Fruit fly (Drosophila melanogaster) whole organism, wandering third instar larva: ENCODE measurements around the gene CG9519.

Experiments used
- Abd-B ChIP-seq: fragments of >200 bp; optimal IDR thresholded peaks from 2 replicates; lab custom pipeline; 2017; ENCODE audit warnings: missing biosample characterization, missing genetic modification characterization
- Hr78 ChIP-seq: fragments of >200 bp; optimal IDR thresholded peaks from 2 replicates; lab custom pipeline; 2017; ENCODE audit warnings: missing biosample characterization, missing genetic modification characterization
- Jra ChIP-seq: sonication (Bioruptor generic); optimal IDR thresholded peaks from 2 replicates; lab custom pipeline; 2016; ENCODE audit warnings: missing biosample characterization, missing genetic modification characterization
- Myc ChIP-seq: fragments of >200 bp; optimal IDR thresholded peaks from 2 replicates; lab custom pipeline; 2017
- N ChIP-seq: fragments of >200 bp; optimal IDR thresholded peaks from 2 replicates; lab custom pipeline; 2018; ENCODE audit warnings: missing biosample characterization, missing external identifiers, missing genetic modification characterization
- br ChIP-seq: fragments of 200-800 bp; sonication (Bioruptor generic); optimal IDR thresholded peaks from 2 replicates; lab custom pipeline; 2016; ENCODE audit warnings: missing biosample characterization, missing genetic modification characterization
- fru ChIP-seq: fragments of 200-800 bp; sonication (Bioruptor generic); optimal IDR thresholded peaks from 3 replicates; lab custom pipeline; 2016; ENCODE audit warnings: missing biosample characterization, mild to moderate bottlenecking, missing genetic modification characterization
- pan ChIP-seq: fragments of >200 bp; optimal IDR thresholded peaks from 2 replicates; lab custom pipeline; 2017
- woc ChIP-seq: sonication (Bioruptor generic); optimal IDR thresholded peaks from 2 replicates; lab custom pipeline; 2016; ENCODE audit warnings: missing biosample characterization, mild to moderate bottlenecking, missing genetic modification characterization

- no peak for TF ChIP-seq Jra
- no peak for TF ChIP-seq Myc
- TF ChIP-seq br (GFP tag; lab: Kevin White, UChicago) = peak; percentile 67
- TF ChIP-seq Abd-B (GFP tag; lab: Kevin White, UChicago) = no peak
- TF ChIP-seq N (GFP tag; lab: Kevin White, UChicago) = no peak
- peak; percentile 78 for TF ChIP-seq fru (GFP tag; lab: Kevin White, UChicago)
- TF ChIP-seq Hr78 (GFP tag; lab: Kevin White, UChicago) = no peak
- TF ChIP-seq pan = no peak
- TF ChIP-seq woc (GFP tag; lab: Kevin White, UChicago) = peak; percentile 62
Observed at dm6 chrX:14848755-14849354, 7.3 kb downstream of the CG9519 start, which contains the start of gene CG9522.
